Fruit fly (Drosophila melanogaster) whole organism, embryonic: ENCODE data around the gene CG33523.

Source experiments
- BEAF-32 ChIP-seq: fragments of 200-800 bp; sonication (Bioruptor generic); optimal IDR thresholded peaks from 3 replicates; lab custom pipeline; 2017; ENCODE audit warnings: missing biosample characterization, missing genetic modification characterization, mild to moderate bottlenecking, moderate library complexity, missing genetic modification reagents
- CG10274 ChIP-seq: fragments of 200-800 bp; sonication (Bioruptor generic); optimal IDR thresholded peaks from 3 replicates; lab custom pipeline; 2017; ENCODE audit warnings: missing biosample characterization, mild to moderate bottlenecking, missing genetic modification characterization
- CG11504 ChIP-seq: fragments of 200-800 bp; sonication (Bioruptor generic); optimal IDR thresholded peaks from 3 replicates; lab custom pipeline; 2019; ENCODE audit warnings: missing biosample characterization, mild to moderate bottlenecking, missing genetic modification characterization, moderate library complexity
- CG12769 ChIP-seq: fragments of 200-800 bp; sonication (Bioruptor generic); optimal IDR thresholded peaks from 2 replicates; lab custom pipeline; 2019; ENCODE audit warnings: missing biosample characterization, mild to moderate bottlenecking, missing genetic modification characterization, moderate library complexity
- CG13424 ChIP-seq: fragments of 200-800 bp; sonication (Bioruptor generic); optimal IDR thresholded peaks from 2 replicates; lab custom pipeline; 2019; ENCODE audit warnings: missing biosample characterization, mild to moderate bottlenecking, missing genetic modification characterization, moderate library complexity
- CG14860 ChIP-seq: fragments of 200-800 bp; sonication (Bioruptor generic); IDR thresholded peaks from 3 replicates; pipeline ENCODE4 v1.3.6; 2022; ENCODE audit warnings: missing biosample characterization, missing genetic modification characterization; ENCODE audit not compliant: partially characterized antibody
- CG1603 ChIP-seq: fragments of 200-800 bp; sonication (Bioruptor generic); optimal IDR thresholded peaks from 2 replicates; lab custom pipeline; 2019; ENCODE audit warnings: missing biosample characterization, mild to moderate bottlenecking, missing genetic modification characterization, moderate library complexity
- CG1647 ChIP-seq: fragments of 200-800 bp; sonication (Bioruptor generic); optimal IDR thresholded peaks from 3 replicates; lab custom pipeline; 2016; ENCODE audit warnings: missing biosample characterization, missing genetic modification characterization
- CG18262 ChIP-seq: fragments of 200-800 bp; optimal IDR thresholded peaks from 3 replicates; lab custom pipeline; 2019; ENCODE audit warnings: missing biosample characterization, mild to moderate bottlenecking, missing genetic modification characterization, moderate library complexity
- CG2116 ChIP-seq: fragments of 200-800 bp; sonication (Bioruptor generic); optimal IDR thresholded peaks from 3 replicates; lab custom pipeline; 2018; ENCODE audit warnings: missing biosample characterization, mild to moderate bottlenecking, missing genetic modification characterization
- CG2712 ChIP-seq: fragments of 200-800 bp; optimal IDR thresholded peaks from 3 replicates; lab custom pipeline; 2019; ENCODE audit warnings: missing biosample characterization, mild to moderate bottlenecking, missing genetic modification characterization, moderate library complexity
- CG33213 ChIP-seq: fragments of 200-800 bp; sonication (Bioruptor generic); optimal IDR thresholded peaks from 3 replicates; lab custom pipeline; 2016; ENCODE audit warnings: missing biosample characterization, missing genetic modification characterization
- CG3995 ChIP-seq: fragments of 200-800 bp; sonication (Bioruptor generic); optimal IDR thresholded peaks from 3 replicates; lab custom pipeline; 2016; ENCODE audit warnings: missing biosample characterization, missing genetic modification characterization
- CG4404 ChIP-seq: fragments of 200-800 bp; sonication (Bioruptor generic); IDR thresholded peaks from 2 replicates; pipeline ENCODE4 v1.3.6; 2022; ENCODE audit warnings: missing biosample characterization, missing genetic modification characterization
- CG4617 ChIP-seq: fragments of 200-800 bp; sonication (Bioruptor generic); optimal IDR thresholded peaks from 3 replicates; lab custom pipeline; 2016; ENCODE audit warnings: missing biosample characterization, missing genetic modification characterization, borderline replicate concordance
- CG6791 ChIP-seq: fragments of 200-800 bp; sonication (Bioruptor generic); IDR thresholded peaks from 3 replicates; pipeline ENCODE4 v1.3.6; 2022; ENCODE audit warnings: missing biosample characterization, missing genetic modification characterization; ENCODE audit not compliant: partially characterized antibody
- CG7372 ChIP-seq: fragments of 200-800 bp; sonication (Bioruptor generic); IDR thresholded peaks from 2 replicates; pipeline ENCODE4 v1.3.6; 2022; ENCODE audit warnings: missing biosample characterization, missing genetic modification characterization
- CG8924 ChIP-seq: fragments of 200-800 bp; optimal IDR thresholded peaks from 3 replicates; lab custom pipeline; 2019; ENCODE audit warnings: missing biosample characterization, mild to moderate bottlenecking, missing genetic modification characterization, moderate library complexity
- CG9437 ChIP-seq: fragments of 200-800 bp; sonication (Bioruptor generic); optimal IDR thresholded peaks from 2 replicates; lab custom pipeline; 2018; ENCODE audit warnings: missing biosample characterization, mild to moderate bottlenecking, missing genetic modification characterization
- CG9876 ChIP-seq: fragments of 200-800 bp; sonication (Bioruptor generic); optimal IDR thresholded peaks from 2 replicates; lab custom pipeline; 2016; ENCODE audit warnings: missing biosample characterization, missing genetic modification characterization
- CG9932 ChIP-seq: fragments of 200-800 bp; sonication (Bioruptor generic); IDR thresholded peaks from 2 replicates; pipeline ENCODE4 v1.3.6; 2022; ENCODE audit warnings: missing biosample characterization, missing genetic modification characterization
- CoRest ChIP-seq: fragments of 200-800 bp; sonication (Bioruptor generic); optimal IDR thresholded peaks from 3 replicates; lab custom pipeline; 2018; ENCODE audit warnings: missing biosample characterization, mild to moderate bottlenecking, missing genetic modification characterization, moderate library complexity
- Dref ChIP-seq: fragments of 200-800 bp; sonication (Bioruptor generic); IDR thresholded peaks from 2 replicates; pipeline ENCODE4 v1.3.6; 2022; ENCODE audit warnings: missing biosample characterization, missing genetic modification characterization
- E2f1 ChIP-seq: fragments of 200-800 bp; sonication (Bioruptor generic); IDR thresholded peaks from 2 replicates; pipeline ENCODE4 v1.3.6; 2022; ENCODE audit warnings: missing biosample characterization, missing genetic modification characterization
- Ets97D ChIP-seq: fragments of 200-800 bp; sonication (Bioruptor generic); optimal IDR thresholded peaks from 3 replicates; lab custom pipeline; 2016; ENCODE audit warnings: missing biosample characterization, missing genetic modification characterization
- HLH54F ChIP-seq: fragments of 200-800 bp; sonication (Bioruptor generic); optimal IDR thresholded peaks from 3 replicates; lab custom pipeline; 2016; ENCODE audit warnings: missing biosample characterization, missing genetic modification characterization
- HmgD ChIP-seq: fragments of 200-800 bp; sonication (Bioruptor generic); optimal IDR thresholded peaks from 3 replicates; lab custom pipeline; 2016; ENCODE audit warnings: missing biosample characterization, missing genetic modification characterization
- MBD-R2 ChIP-seq: fragments of 200-800 bp; sonication (Bioruptor generic); IDR thresholded peaks from 2 replicates; pipeline ENCODE4 v1.3.6; 2022; ENCODE audit warnings: missing biosample characterization, missing genetic modification characterization
- Max ChIP-seq: fragments of 200-800 bp; sonication (Bioruptor generic); optimal IDR thresholded peaks from 2 replicates; lab custom pipeline; 2016; ENCODE audit warnings: missing biosample characterization, mild to moderate bottlenecking, missing genetic modification characterization
- Sry-δ ChIP-seq: fragments of 200-800 bp; sonication (Bioruptor generic); optimal IDR thresholded peaks from 2 replicates; lab custom pipeline; 2016; ENCODE audit warnings: missing biosample characterization, missing genetic modification characterization
- ab ChIP-seq: fragments of 200-800 bp; sonication (Bioruptor generic); optimal IDR thresholded peaks from 2 replicates; lab custom pipeline; 2016; ENCODE audit warnings: missing biosample characterization, missing genetic modification characterization
- amos ChIP-seq: fragments of 200-800 bp; sonication (Bioruptor generic); IDR thresholded peaks from 2 replicates; pipeline ENCODE4 v1.3.6; 2022; ENCODE audit warnings: missing biosample characterization, missing genetic modification characterization; ENCODE audit not compliant: partially characterized antibody
- ato ChIP-seq: fragments of 200-800 bp; sonication (Bioruptor generic); IDR thresholded peaks from 2 replicates; pipeline ENCODE4 v1.3.6; 2022; ENCODE audit warnings: missing biosample characterization, missing genetic modification characterization; ENCODE audit not compliant: partially characterized antibody
- chinmo ChIP-seq: fragments of 200-800 bp; sonication (Bioruptor generic); IDR thresholded peaks from 4 replicates; pipeline ENCODE4 v1.3.6; 2022; ENCODE audit warnings: missing biosample characterization, missing genetic modification characterization; ENCODE audit not compliant: partially characterized antibody
- crp ChIP-seq, 2 experiments: fragments of 200-800 bp; sonication (Bioruptor generic); optimal IDR thresholded peaks; 2 replicates in 1 of 2; 3 replicates in 1 of 2; lab custom pipeline; 2017; ENCODE audit warnings: missing biosample characterization in 2 of 2, missing genetic modification characterization in 2 of 2, mild to moderate bottlenecking in 1 of 2, moderate library complexity in 1 of 2
- cwo ChIP-seq: fragments of 200-800 bp; sonication (Bioruptor generic); optimal IDR thresholded peaks from 3 replicates; lab custom pipeline; 2017; ENCODE audit warnings: missing biosample characterization, missing genetic modification characterization, mild to moderate bottlenecking, moderate library complexity, missing genetic modification reagents
- dmrt11E ChIP-seq: fragments of 200-800 bp; sonication (Bioruptor generic); optimal IDR thresholded peaks from 3 replicates; lab custom pipeline; 2018; ENCODE audit warnings: missing biosample characterization, mild to moderate bottlenecking, missing genetic modification characterization, moderate library complexity
- dpn ChIP-seq, 2 experiments: fragments of 200-800 bp; sonication (Bioruptor generic); optimal IDR thresholded peaks; 3 replicates each; lab custom pipeline; 2016; ENCODE audit warnings: missing biosample characterization in 2 of 2, missing genetic modification characterization in 2 of 2
- nmo ChIP-seq: fragments of 200-800 bp; sonication (Bioruptor generic); optimal IDR thresholded peaks from 2 replicates; lab custom pipeline; 2018; ENCODE audit warnings: missing biosample characterization, mild to moderate bottlenecking, missing genetic modification characterization, moderate library complexity
- prd ChIP-seq, 3 experiments: fragments of >200 bp in 2 of 3; fragments of 200-800 bp in 1 of 3; sonication (Bioruptor generic) in 1 of 3; optimal IDR thresholded peaks in 2 of 3; IDR thresholded peaks in 1 of 3; 2 replicates in 2 of 3; 3 replicates in 1 of 3; pipeline versions ENCODE4 v1.3.6 to Lab custom; 2017 to 2022; ENCODE audit warnings: missing biosample characterization in 1 of 3, missing genetic modification characterization in 1 of 3
- run ChIP-seq: fragments of 200-800 bp; sonication (Bioruptor generic); optimal IDR thresholded peaks from 3 replicates; lab custom pipeline; 2018; ENCODE audit warnings: missing biosample characterization, mild to moderate bottlenecking, missing genetic modification characterization
- seq ChIP-seq: fragments of 200-800 bp; sonication (Bioruptor generic); IDR thresholded peaks from 2 replicates; pipeline ENCODE4 v1.3.6; 2022; ENCODE audit warnings: missing biosample characterization, missing genetic modification characterization
- stwl ChIP-seq: fragments of 200-800 bp; sonication (Bioruptor generic); optimal IDR thresholded peaks from 3 replicates; lab custom pipeline; 2018; ENCODE audit warnings: missing biosample characterization, mild to moderate bottlenecking, missing genetic modification characterization, moderate library complexity
- tap ChIP-seq: fragments of 200-800 bp; optimal IDR thresholded peaks from 3 replicates; lab custom pipeline; 2019; ENCODE audit warnings: missing biosample characterization, mild to moderate bottlenecking, missing genetic modification characterization, moderate library complexity
- tin ChIP-seq: fragments of 200-800 bp; sonication (Bioruptor generic); optimal IDR thresholded peaks from 3 replicates; lab custom pipeline; 2016; ENCODE audit warnings: missing biosample characterization, missing genetic modification characterization
- unc-4 ChIP-seq: fragments of 200-800 bp; sonication (Bioruptor generic); IDR thresholded peaks from 2 replicates; pipeline ENCODE4 v1.3.6; 2022; ENCODE audit warnings: missing biosample characterization, missing genetic modification characterization; ENCODE audit not compliant: partially characterized antibody
- zen ChIP-seq: fragments of 200-800 bp; sonication (Bioruptor generic); optimal IDR thresholded peaks from 3 replicates; lab custom pipeline; 2018; ENCODE audit warnings: missing biosample characterization, mild to moderate bottlenecking, missing genetic modification characterization, moderate library complexity
- zfh2 ChIP-seq: fragments of 200-800 bp; sonication (Bioruptor generic); optimal IDR thresholded peaks from 2 replicates; lab custom pipeline; 2016; ENCODE audit warnings: missing biosample characterization, missing genetic modification characterization

The CG33523 gene

DNA sequence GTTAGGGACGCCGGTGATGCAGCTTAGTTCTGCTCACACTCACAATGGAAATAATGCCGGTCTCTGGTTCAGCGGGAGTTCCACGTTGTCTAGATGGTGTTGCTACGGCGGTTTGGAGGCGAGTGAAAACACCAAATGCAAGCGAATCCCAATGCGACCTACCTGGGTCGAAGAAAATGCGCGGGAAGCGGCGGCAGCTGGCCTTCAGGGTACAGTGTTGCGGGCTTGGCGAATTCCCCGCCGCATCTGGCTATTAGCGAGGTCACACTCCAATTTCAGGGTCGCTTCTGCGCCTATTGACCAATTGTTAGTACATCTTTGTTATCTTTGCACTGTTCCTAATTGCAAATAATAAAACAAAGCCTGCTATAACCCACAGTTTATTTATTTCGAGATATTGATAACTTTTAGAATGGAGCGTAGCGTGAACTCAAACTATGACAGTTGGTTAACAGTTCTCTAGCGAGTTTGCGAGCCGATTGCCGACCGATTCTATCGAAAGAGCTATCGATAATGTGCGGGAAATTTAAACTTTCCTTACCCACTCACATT, 8.8 kb downstream of the CG33523 start, which contains the start of gene Rcc1 (continued):
- TF ChIP-seq CG14860 (GFP tag; lab: Robert Waterston, UW) (peak; percentile 39; the same call in 1 of the 3 replicates), dpn (GFP tag; optimal IDR thresholded peaks at IDR 0.05; lab: Kevin White, UChicago) (peak; percentile 14 to 24), CG9876 (GFP tag; lab: Kevin White, UChicago) (peak; percentile 26), tap (tag; lab: Kevin White, UChicago) (no peak), dmrt11E (tag; lab: Kevin White, UChicago) (peak; percentile 24), amos (GFP tag; lab: Robert Waterston, UW) (peak; percentile 45), CG4617 (peak; percentile 29), BEAF-32 (GFP tag; lab: Kevin White, UChicago) (peak; percentile 74), Sry-δ (peak; percentile 87), CG2116 (GFP tag; lab: Kevin White, UChicago) (peak; percentile 99), CG10274 (no peak), Dref (GFP tag; lab: Robert Waterston, UW) (peak; percentile 73), CG11504 (tag; lab: Kevin White, UChicago) (peak; percentile 53), tin (GFP tag; lab: Kevin White, UChicago) (peak; percentile 9), Ets97D (peak; percentile 85), prd (optimal IDR thresholded peaks at IDR 0.05; lab: Kevin White, UChicago) (no peak), prd (GFP tag; IDR thresholded peaks at IDR 0.05; lab: Robert Waterston, UW) (0 out of 3 replicates have a peak, but pooled peaks have one; percentile 11), cwo (GFP tag; lab: Kevin White, UChicago) (no peak), seq (GFP tag; lab: Robert Waterston, UW) (no peak), CG13424 (no peak), CG1647 (GFP tag; lab: Kevin White, UChicago) (peak; percentile 30), CG8924 (no peak), CG3995 (GFP tag; lab: Kevin White, UChicago) (peak; percentile 27), CG2712 (tag; lab: Kevin White, UChicago) (peak; percentile 29), Max (GFP tag; lab: Kevin White, UChicago) (peak; percentile 2), CoRest (tag; lab: Kevin White, UChicago) (peak; percentile 53), CG9932 (GFP tag; lab: Robert Waterston, UW) (peak; percentile 43; the same call in 1 of the 2 replicates), ato (GFP tag; lab: Robert Waterston, UW) (peak; percentile 62), zfh2 (peak; percentile 15), CG9437 (no peak), crp (GFP tag; optimal IDR thresholded peaks at IDR 0.05; lab: Kevin White, UChicago) (peak in 1 of 2 experiments; percentile 79), stwl (peak; percentile 52), chinmo (0 out of 4 replicates have a peak, but pooled peaks have one; percentile 69), E2f1 (peak; percentile 89), CG12769 (tag; lab: Kevin White, UChicago) (no peak), CG7372 (no peak), run (tag; lab: Kevin White, UChicago) (no peak), HmgD (GFP tag; lab: Kevin White, UChicago) (peak; percentile 75), zen (tag; lab: Kevin White, UChicago) (no peak), nmo (peak; percentile 74), CG1603 (tag; lab: Kevin White, UChicago) (peak; percentile 80), MBD-R2 (GFP tag; lab: Robert Waterston, UW) (peak; percentile 72), CG4404 (no peak), HLH54F (peak; percentile 18), CG33213 (GFP tag; lab: Kevin White, UChicago) (peak; percentile 63), CG18262 (peak; percentile 4), unc-4 (GFP tag; lab: Robert Waterston, UW) (peak; percentile 64), ab (no peak), CG6791 (GFP tag; lab: Robert Waterston, UW) (0 out of 3 replicates have a peak, but pooled peaks have one; percentile 46)
